Fruit fly (Drosophila melanogaster) whole organism, embryonic: Measurements from ENCODE around the gene CG46310.

Source experiments
- Ada2b ChIP-seq: fragments of 200-800 bp; sonication (Bioruptor generic); IDR thresholded peaks from 2 replicates; pipeline ENCODE4 v1.3.6; 2022; ENCODE audit warnings: missing biosample characterization, missing genetic modification characterization
- Atf3 ChIP-seq: fragments of 200-800 bp; sonication (Bioruptor generic); optimal IDR thresholded peaks from 3 replicates; lab custom pipeline; 2016; ENCODE audit warnings: missing biosample characterization, missing genetic modification characterization
- CG10209 ChIP-seq: fragments of 200-800 bp; sonication (Bioruptor generic); optimal IDR thresholded peaks from 3 replicates; lab custom pipeline; 2017; ENCODE audit warnings: missing biosample characterization, mild to moderate bottlenecking, missing genetic modification characterization, missing genetic modification reagents
- CG10979 ChIP-seq: fragments of 200-800 bp; sonication (Bioruptor generic); optimal IDR thresholded peaks from 2 replicates; lab custom pipeline; 2018; ENCODE audit warnings: missing biosample characterization, mild to moderate bottlenecking, missing genetic modification characterization, moderate library complexity
- CG11093 ChIP-seq: fragments of 200-800 bp; sonication (Bioruptor generic); IDR thresholded peaks from 3 replicates; pipeline ENCODE4 v1.3.6; 2022; ENCODE audit warnings: missing biosample characterization, missing genetic modification characterization
- CG12155 ChIP-seq: fragments of 200-800 bp; sonication (Bioruptor generic); optimal IDR thresholded peaks from 3 replicates; lab custom pipeline; 2016; ENCODE audit warnings: missing biosample characterization, missing genetic modification characterization
- CG12744 ChIP-seq: fragments of 200-800 bp; sonication (Bioruptor generic); optimal IDR thresholded peaks from 2 replicates; lab custom pipeline; 2016; ENCODE audit warnings: missing biosample characterization, missing genetic modification characterization
- CG13424 ChIP-seq: fragments of 200-800 bp; sonication (Bioruptor generic); optimal IDR thresholded peaks from 2 replicates; lab custom pipeline; 2019; ENCODE audit warnings: missing biosample characterization, mild to moderate bottlenecking, missing genetic modification characterization, moderate library complexity
- CG30431 ChIP-seq: fragments of 200-800 bp; sonication (Bioruptor generic); optimal IDR thresholded peaks from 2 replicates; lab custom pipeline; 2017; ENCODE audit warnings: missing biosample characterization, missing genetic modification characterization
- CG8478 ChIP-seq: fragments of >200 bp; optimal IDR thresholded peaks from 2 replicates; lab custom pipeline; 2018
- CG8944 ChIP-seq: fragments of 200-800 bp; sonication (Bioruptor generic); optimal IDR thresholded peaks from 3 replicates; lab custom pipeline; 2016; ENCODE audit warnings: missing biosample characterization, missing genetic modification characterization
- CG9817 ChIP-seq: fragments of 200-800 bp; sonication (Bioruptor generic); optimal IDR thresholded peaks from 2 replicates; lab custom pipeline; 2018; ENCODE audit warnings: missing biosample characterization, mild to moderate bottlenecking, missing genetic modification characterization, moderate library complexity
- Chrac-16 ChIP-seq: fragments of 200-800 bp; sonication (Bioruptor generic); optimal IDR thresholded peaks from 3 replicates; lab custom pipeline; 2016; ENCODE audit warnings: missing biosample characterization, missing genetic modification characterization
- D ChIP-seq, 2 experiments: fragments of 200-800 bp in 1 of 2; fragments of >200 bp in 1 of 2; sonication (Bioruptor generic) in 1 of 2; optimal IDR thresholded peaks; 2 replicates in 1 of 2; 3 replicates in 1 of 2; lab custom pipeline; 2017; ENCODE audit warnings: mild to moderate bottlenecking in 1 of 2, missing biosample characterization in 1 of 2, missing genetic modification characterization in 1 of 2, missing genetic modification reagents in 1 of 2
- Dfd ChIP-seq, 2 experiments: fragments of >200 bp; optimal IDR thresholded peaks; 2 replicates each; lab custom pipeline; 2017; ENCODE audit warnings: missing biosample characterization in 2 of 2, missing genetic modification characterization in 2 of 2
- HLHmδ ChIP-seq: fragments of 200-800 bp; sonication (Bioruptor generic); optimal IDR thresholded peaks from 2 replicates; lab custom pipeline; 2018; ENCODE audit warnings: missing biosample characterization, mild to moderate bottlenecking, missing genetic modification characterization, moderate library complexity
- Hr39 ChIP-seq: fragments of >200 bp; optimal IDR thresholded peaks from 2 replicates; lab custom pipeline; 2017
- MBD-R2 ChIP-seq: fragments of 200-800 bp; sonication (Bioruptor generic); IDR thresholded peaks from 2 replicates; pipeline ENCODE4 v1.3.6; 2022; ENCODE audit warnings: missing biosample characterization, missing genetic modification characterization
- Mrtf ChIP-seq: fragments of 200-800 bp; sonication (Bioruptor generic); IDR thresholded peaks from 3 replicates; pipeline ENCODE4 v1.3.6; 2022; ENCODE audit warnings: missing biosample characterization, missing genetic modification characterization
- Nf-YC ChIP-seq: fragments of 200-800 bp; optimal IDR thresholded peaks from 3 replicates; lab custom pipeline; 2019; ENCODE audit warnings: missing biosample characterization, mild to moderate bottlenecking, missing genetic modification characterization, moderate library complexity
- Oaz ChIP-seq: fragments of 200-800 bp; sonication (Bioruptor generic); IDR thresholded peaks from 2 replicates; pipeline ENCODE4 v1.3.6; 2022; ENCODE audit warnings: missing biosample characterization, missing genetic modification characterization
- Oli ChIP-seq: fragments of 200-800 bp; sonication (Bioruptor generic); optimal IDR thresholded peaks from 2 replicates; lab custom pipeline; 2018; ENCODE audit warnings: missing biosample characterization, mild to moderate bottlenecking, missing genetic modification characterization, moderate library complexity
- Pdp1 ChIP-seq, 2 experiments: fragments of 200-800 bp; sonication (Bioruptor generic); optimal IDR thresholded peaks; 3 replicates each; lab custom pipeline; 2016; ENCODE audit warnings: missing biosample characterization in 2 of 2, missing genetic modification characterization in 2 of 2, mild to moderate bottlenecking in 1 of 2, moderate library complexity in 1 of 2
- Ptx1 ChIP-seq: fragments of 200-800 bp; sonication (Bioruptor generic); IDR thresholded peaks from 2 replicates; pipeline ENCODE4 v1.3.6; 2022; ENCODE audit warnings: missing biosample characterization, missing genetic modification characterization
- ap ChIP-seq: fragments of 200-800 bp; sonication (Bioruptor generic); IDR thresholded peaks from 2 replicates; pipeline ENCODE4 v1.3.6; 2022; ENCODE audit warnings: missing biosample characterization, missing genetic modification characterization
- bowl ChIP-seq: fragments of 200-800 bp; sonication (Bioruptor generic); IDR thresholded peaks from 2 replicates; pipeline ENCODE4 v1.3.6; 2022; ENCODE audit warnings: missing biosample characterization, missing genetic modification characterization
- br ChIP-seq: fragments of >200 bp; optimal IDR thresholded peaks from 2 replicates; lab custom pipeline; 2017
- cato ChIP-seq: fragments of 200-800 bp; sonication (Bioruptor generic); optimal IDR thresholded peaks from 2 replicates; lab custom pipeline; 2016; ENCODE audit warnings: missing biosample characterization, missing genetic modification characterization, borderline replicate concordance
- chinmo ChIP-seq: fragments of 200-800 bp; sonication (Bioruptor generic); IDR thresholded peaks from 4 replicates; pipeline ENCODE4 v1.3.6; 2022; ENCODE audit warnings: missing biosample characterization, missing genetic modification characterization; ENCODE audit not compliant: partially characterized antibody
- dysf ChIP-seq: fragments of 200-800 bp; sonication (Bioruptor generic); IDR thresholded peaks from 3 replicates; pipeline ENCODE4 v1.3.6; 2022; ENCODE audit warnings: missing biosample characterization, missing genetic modification characterization
- h ChIP-seq: fragments of >200 bp; optimal IDR thresholded peaks from 2 replicates; lab custom pipeline; 2017
- kni ChIP-seq: fragments of 200-800 bp; sonication (Bioruptor generic); optimal IDR thresholded peaks from 3 replicates; lab custom pipeline; 2017; ENCODE audit warnings: mild to moderate bottlenecking, missing biosample characterization, missing genetic modification reagents, missing genetic modification characterization
- lola ChIP-seq, 3 experiments: fragments of >200 bp in 2 of 3; fragments of 200-800 bp in 1 of 3; sonication (Bioruptor generic) in 1 of 3; optimal IDR thresholded peaks; 2 replicates each; lab custom pipeline; 2017 to 2019; ENCODE audit warnings: missing biosample characterization in 3 of 3, missing genetic modification characterization in 3 of 3, mild to moderate bottlenecking in 1 of 3, moderate library complexity in 1 of 3
- nom ChIP-seq: fragments of 200-800 bp; sonication (Bioruptor generic); optimal IDR thresholded peaks from 2 replicates; lab custom pipeline; 2017; ENCODE audit warnings: missing biosample characterization, missing genetic modification characterization, mild to moderate bottlenecking, moderate library complexity, missing genetic modification reagents
- pum ChIP-seq: fragments of 200-800 bp; sonication (Bioruptor generic); optimal IDR thresholded peaks from 2 replicates; lab custom pipeline; 2016; ENCODE audit warnings: missing biosample characterization, missing genetic modification characterization
- slbo ChIP-seq: fragments of 200-800 bp; sonication (Bioruptor generic); IDR thresholded peaks from 2 replicates; pipeline ENCODE4 v1.3.6; 2022; ENCODE audit warnings: missing biosample characterization, missing genetic modification characterization
- sqz ChIP-seq: fragments of 200-800 bp; sonication (Bioruptor generic); optimal IDR thresholded peaks from 3 replicates; lab custom pipeline; 2018; ENCODE audit warnings: missing biosample characterization, mild to moderate bottlenecking, missing genetic modification characterization
- tgo ChIP-seq: fragments of 200-800 bp; sonication (Bioruptor generic); IDR thresholded peaks from 3 replicates; pipeline ENCODE4 v1.3.6; 2022; ENCODE audit warnings: missing biosample characterization, missing genetic modification characterization
- tll ChIP-seq, 2 experiments: fragments of 200-800 bp in 1 of 2; fragments of >200 bp in 1 of 2; sonication (Bioruptor generic) in 1 of 2; optimal IDR thresholded peaks; 2 replicates each; lab custom pipeline; 2017 to 2019; ENCODE audit warnings: missing biosample characterization in 2 of 2, missing genetic modification characterization in 2 of 2, mild to moderate bottlenecking in 1 of 2, moderate library complexity in 1 of 2
- toy ChIP-seq: fragments of 200-800 bp; sonication (Bioruptor generic); IDR thresholded peaks from 2 replicates; pipeline ENCODE4 v1.3.6; 2022; ENCODE audit warnings: missing biosample characterization, missing genetic modification characterization
- vfl ChIP-seq: fragments of 200-800 bp; sonication (Bioruptor generic); optimal IDR thresholded peaks from 2 replicates; lab custom pipeline; 2016; ENCODE audit warnings: missing biosample characterization, missing genetic modification characterization
- z ChIP-seq: fragments of 200-800 bp; sonication (Bioruptor generic); IDR thresholded peaks from 3 replicates; pipeline ENCODE4 v1.3.6; 2022; ENCODE audit warnings: missing biosample characterization, missing genetic modification characterization

The CG46310 gene

DNA sequence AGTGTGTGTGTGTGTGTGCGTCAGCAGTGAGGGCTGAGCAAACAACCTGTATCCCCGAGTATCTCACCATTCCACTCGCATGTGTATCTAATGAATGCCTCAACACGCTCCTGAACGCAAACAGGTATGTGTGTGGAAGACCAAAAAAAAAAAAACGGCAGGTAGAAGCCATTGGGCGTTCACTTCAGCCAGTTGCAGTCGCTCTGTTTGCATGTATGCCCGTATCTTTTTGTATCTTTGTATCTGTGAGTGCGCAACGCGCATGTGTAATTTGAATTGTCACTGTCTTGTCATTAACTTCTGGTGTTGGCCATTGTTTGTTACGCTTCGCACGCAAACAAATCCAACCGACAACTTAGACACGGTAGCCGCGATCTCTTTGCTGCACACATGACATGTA, 19.7 kb downstream of the CG46310 start (continued):
- TF ChIP-seq z (GFP tag; lab: Robert Waterston, UW) (peak; percentile 61; the same call in 1 of the 3 replicates), Dfd (GFP tag; optimal IDR thresholded peaks at IDR 0.05; lab: Kevin White, UChicago) (no peak), nom (GFP tag; lab: Kevin White, UChicago) (no peak), CG11093 (GFP tag; lab: Robert Waterston, UW) (no peak), br (lab: Kevin White, UChicago) (no peak), CG8478 (lab: Kevin White, UChicago) (no peak), HLHmδ (GFP tag; lab: Kevin White, UChicago) (peak; percentile 3), CG9817 (tag; lab: Kevin White, UChicago) (no peak), CG12744 (GFP tag; lab: Kevin White, UChicago) (no peak), ap (GFP tag; lab: Robert Waterston, UW) (no peak), Nf-YC (tag; lab: Kevin White, UChicago) (peak; percentile 82), CG8944 (GFP tag; lab: Kevin White, UChicago) (no peak), CG10209 (GFP tag; lab: Kevin White, UChicago) (peak; percentile 9), CG10979 (tag; lab: Kevin White, UChicago) (no peak), vfl (GFP tag; lab: Kevin White, UChicago) (no peak), tll (GFP tag; optimal IDR thresholded peaks at IDR 0.05; lab: Kevin White, UChicago) (peak in 1 of 2 experiments; percentile 99), pum (GFP tag; lab: Kevin White, UChicago) (no peak), h (lab: Kevin White, UChicago) (no peak), dysf (GFP tag; lab: Robert Waterston, UW) (no peak), Chrac-16 (GFP tag; lab: Kevin White, UChicago) (no peak), tgo (GFP tag; lab: Robert Waterston, UW) (0 out of 3 replicates have a peak, but pooled peaks have one; percentile 24), kni (GFP tag; lab: Kevin White, UChicago) (peak; percentile 72), CG12155 (GFP tag; lab: Kevin White, UChicago) (no peak), CG13424 (tag; lab: Kevin White, UChicago) (no peak), lola (GFP tag; optimal IDR thresholded peaks at IDR 0.05; lab: Kevin White, UChicago) (no peak), D (optimal IDR thresholded peaks at IDR 0.05; lab: Kevin White, UChicago) (peak; percentile 88), D (GFP tag; optimal IDR thresholded peaks at IDR 0.05; lab: Kevin White, UChicago) (no peak), slbo (GFP tag; lab: Robert Waterston, UW) (no peak), Oli (tag; lab: Kevin White, UChicago) (no peak), CG30431 (no peak), Ptx1 (GFP tag; lab: Robert Waterston, UW) (no peak), chinmo (GFP tag; lab: Robert Waterston, UW) (0 out of 4 replicates have a peak, but pooled peaks have one; percentile 57), cato (GFP tag; lab: Kevin White, UChicago) (no peak), toy (no peak), bowl (GFP tag; lab: Robert Waterston, UW) (no peak), Atf3 (GFP tag; lab: Kevin White, UChicago) (no peak), Mrtf (GFP tag; lab: Robert Waterston, UW) (no peak), Hr39 (lab: Kevin White, UChicago) (no peak), sqz (GFP tag; lab: Kevin White, UChicago) (peak; percentile 90), Pdp1 (GFP tag; optimal IDR thresholded peaks at IDR 0.05; lab: Kevin White, UChicago) (no peak), MBD-R2 (GFP tag; lab: Robert Waterston, UW) (no peak), Ada2b (GFP tag; lab: Robert Waterston, UW) (no peak), Oaz (no peak)
